Worm (Caenorhabditis elegans) whole organism, young adult: ENCODE results near the gene chd-3.

Source experiments
- ama-1 ChIP-seq, 3 experiments: fragments of 150-350 bp in 1 of 3; sonication (generic microtip) in 2 of 3; optimal IDR thresholded peaks; 2 replicates each; lab custom pipeline; 2014 to 2018; ENCODE audit warnings: missing biosample characterization in 2 of 3, missing genetic modification characterization in 2 of 3, missing genetic modification reagents in 2 of 3
- aptf-2 ChIP-seq: fragments of 200-800 bp; sonication (Bioruptor generic); conservative IDR thresholded peaks from 2 replicates; pipeline ENCODE4 v1.3.6; 2022; ENCODE audit warnings: missing genetic modification reagents, missing genetic modification characterization, missing compliant biosample characterization
- bed-2 ChIP-seq: fragments of 200-800 bp; sonication (Bioruptor generic); IDR thresholded peaks from 2 replicates; pipeline ENCODE4 v1.3.6; 2022; ENCODE audit warnings: missing genetic modification reagents, missing genetic modification characterization, missing compliant biosample characterization
- ceh-100 ChIP-seq: fragments of 200-800 bp; sonication (Bioruptor generic); IDR thresholded peaks from 2 replicates; pipeline ENCODE4 v1.3.6; 2022; ENCODE audit warnings: missing genetic modification reagents, missing genetic modification characterization, missing compliant biosample characterization
- ceh-27 ChIP-seq: fragments of 200-800 bp; sonication (Bioruptor generic); optimal IDR thresholded peaks from 2 replicates; lab custom pipeline; 2018; ENCODE audit warnings: mild to moderate bottlenecking, missing genetic modification characterization, moderate library complexity, missing compliant biosample characterization
- hlh-26 ChIP-seq: fragments of 200-800 bp; sonication (Bioruptor generic); conservative IDR thresholded peaks from 2 replicates; pipeline ENCODE4 v1.3.6; 2022; ENCODE audit warnings: missing genetic modification reagents, missing genetic modification characterization, missing compliant biosample characterization
- lin-35 ChIP-seq, 3 experiments: fragments of 150-350 bp in 2 of 3; sonication (generic microtip) in 1 of 3; optimal IDR thresholded peaks; 2 replicates each; lab custom pipeline; 2014 to 2018; ENCODE audit warnings: missing biosample characterization in 3 of 3, missing genetic modification characterization in 3 of 3, missing genetic modification reagents in 3 of 3
- nhr-90 ChIP-seq: sonication (generic microtip); optimal IDR thresholded peaks from 2 replicates; lab custom pipeline; 2016; ENCODE audit warnings: missing genotype, mild to moderate bottlenecking, missing genetic modification characterization, missing compliant biosample characterization
- sea-2 ChIP-seq: fragments of 200-800 bp; sonication (Bioruptor generic); IDR thresholded peaks from 2 replicates; pipeline ENCODE4 v1.3.6; 2022; ENCODE audit warnings: missing genetic modification characterization, missing compliant biosample characterization
- tbp1 ChIP-seq: fragments of 200-800 bp; sonication (Bioruptor generic); optimal IDR thresholded peaks from 2 replicates; lab custom pipeline; 2018; ENCODE audit warnings: mild to moderate bottlenecking, missing genetic modification characterization, missing compliant biosample characterization
- unc-130 ChIP-seq: sonication (generic microtip); optimal IDR thresholded peaks from 2 replicates; lab custom pipeline; 2016; ENCODE audit warnings: missing genetic modification reagents, missing genetic modification characterization, missing compliant biosample characterization
- ztf-3 ChIP-seq: fragments of 200-800 bp; sonication (Bioruptor generic); optimal IDR thresholded peaks from 2 replicates; lab custom pipeline; 2018; ENCODE audit warnings: mild to moderate bottlenecking, missing genetic modification characterization, missing compliant biosample characterization

DNA sequence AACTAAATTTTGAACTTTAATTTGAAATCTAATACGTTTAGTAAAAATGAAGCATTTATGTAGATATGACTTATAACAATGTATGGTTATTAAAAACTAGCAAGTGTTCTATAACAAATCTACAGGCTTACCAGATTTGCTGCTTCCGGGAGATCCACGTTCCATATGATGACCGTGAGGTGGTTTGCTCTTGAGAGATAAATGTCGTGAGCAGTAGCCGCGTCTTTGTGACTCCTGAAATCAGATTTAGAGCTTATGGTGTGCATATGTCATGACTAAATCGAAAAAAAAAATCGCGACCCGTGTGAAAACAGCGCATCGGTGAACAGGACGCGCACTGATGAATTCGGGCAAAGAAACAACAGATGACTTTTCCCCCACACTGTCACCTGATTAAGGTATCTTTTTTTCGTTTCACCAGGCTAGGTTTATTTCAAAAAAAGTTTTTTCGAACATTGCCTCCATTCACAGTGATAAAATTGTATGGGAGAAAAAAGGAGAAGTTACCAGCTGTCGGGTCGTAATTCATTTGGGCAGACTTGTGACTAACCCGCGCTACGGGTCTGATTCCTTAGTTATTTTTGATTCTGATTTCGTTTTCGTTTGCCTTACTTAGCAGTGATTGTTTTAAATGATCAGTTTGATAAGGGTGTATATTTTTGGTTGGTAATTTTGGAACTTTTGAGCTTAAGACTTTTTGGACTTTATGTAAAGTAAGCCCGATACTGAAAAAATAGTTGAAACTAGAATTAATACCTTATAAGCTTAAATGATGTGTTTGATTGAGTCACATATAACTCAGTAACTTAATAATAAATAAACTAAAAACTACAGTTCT lies 44.1 kb downstream of the chd-3 start, which contains the start of gene nhr-27:
- TF ChIP-seq aptf-2 (GFP tag; lab: Robert Waterston, UW) (no peak), nhr-90 (tag; lab: Kevin White, UChicago) (no peak), ceh-27 (GFP tag; lab: Kevin White, UChicago) (no peak), ceh-100 (no peak), sea-2 (GFP tag; lab: Robert Waterston, UW) (no peak), ama-1 (optimal IDR thresholded peaks at IDR 0.05; lab: Kevin White, UChicago) (no peak), ama-1 (GFP tag; optimal IDR thresholded peaks at IDR 0.05; lab: Kevin White, UChicago) (no peak), lin-35 (GFP tag; optimal IDR thresholded peaks at IDR 0.05; lab: Kevin White, UChicago) (no peak), hlh-26 (GFP tag; lab: Robert Waterston, UW) (no peak), unc-130 (GFP tag; lab: Kevin White, UChicago) (no peak), ztf-3 (no peak), bed-2 (no peak), tbp1 (GFP tag; lab: Kevin White, UChicago) (no peak)
